Fruit fly (Drosophila melanogaster) whole organism: ENCODE data around the gene Tob.

Experiments used
- CG8478 ChIP-seq: fragments of >200 bp; optimal IDR thresholded peaks from 2 replicates; lab custom pipeline; 2018; ENCODE audit warnings: inconsistent platforms
- Dll ChIP-seq: fragments of >200 bp; optimal IDR thresholded peaks from 2 replicates; lab custom pipeline; 2017
- EcR ChIP-seq, 2 experiments: fragments of >200 bp; optimal IDR thresholded peaks; 2 replicates each; lab custom pipeline; 2017; ENCODE audit warnings: missing biosample characterization in 2 of 2, missing genetic modification characterization in 2 of 2, missing genetic modification reagents in 2 of 2
- pan ChIP-seq: fragments of >200 bp; optimal IDR thresholded peaks from 2 replicates; lab custom pipeline; 2017
- psq ChIP-seq: fragments of >200 bp; optimal IDR thresholded peaks from 2 replicates; lab custom pipeline; 2017
- usp ChIP-seq: fragments of >200 bp; optimal IDR thresholded peaks from 2 replicates; lab custom pipeline; 2017; ENCODE audit warnings: missing biosample characterization, missing genetic modification characterization, mixed read lengths

Tob gene

DNA sequence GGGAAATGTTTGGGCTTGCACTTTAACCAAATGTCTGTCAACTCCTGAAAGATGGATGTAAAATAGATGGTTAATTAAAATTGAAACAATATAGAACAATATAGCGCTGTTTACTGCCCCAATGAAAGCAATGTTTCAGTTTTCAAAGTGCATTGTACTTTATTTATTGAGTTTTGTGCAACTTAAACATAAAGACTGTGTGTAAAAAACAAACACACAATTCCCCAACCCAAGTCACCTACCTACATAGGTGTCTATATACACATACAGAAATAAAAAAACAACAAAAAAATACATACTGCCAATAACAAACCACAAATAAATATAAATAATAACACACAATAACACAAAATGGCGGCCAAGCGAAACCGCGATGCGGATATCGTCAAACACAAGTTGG, 8.4 kb downstream of the Tob start, which contains the start of gene CG8958:
TSS of gene CG8958 (plus strand) at position 301 of the 400 bp plus-strand sequence.
- TF ChIP-seq usp: no peak
- no peak for TF ChIP-seq Dll (lab: Kevin White, UChicago)
- TF ChIP-seq pan (lab: Kevin White, UChicago): no peak
- TF ChIP-seq CG8478 (lab: Kevin White, UChicago): no peak
- no peak for TF ChIP-seq EcR (GFP tag; optimal IDR thresholded peaks at IDR 0.05; lab: Kevin White, UChicago)
- no peak for TF ChIP-seq psq (lab: Kevin White, UChicago)

DNA sequence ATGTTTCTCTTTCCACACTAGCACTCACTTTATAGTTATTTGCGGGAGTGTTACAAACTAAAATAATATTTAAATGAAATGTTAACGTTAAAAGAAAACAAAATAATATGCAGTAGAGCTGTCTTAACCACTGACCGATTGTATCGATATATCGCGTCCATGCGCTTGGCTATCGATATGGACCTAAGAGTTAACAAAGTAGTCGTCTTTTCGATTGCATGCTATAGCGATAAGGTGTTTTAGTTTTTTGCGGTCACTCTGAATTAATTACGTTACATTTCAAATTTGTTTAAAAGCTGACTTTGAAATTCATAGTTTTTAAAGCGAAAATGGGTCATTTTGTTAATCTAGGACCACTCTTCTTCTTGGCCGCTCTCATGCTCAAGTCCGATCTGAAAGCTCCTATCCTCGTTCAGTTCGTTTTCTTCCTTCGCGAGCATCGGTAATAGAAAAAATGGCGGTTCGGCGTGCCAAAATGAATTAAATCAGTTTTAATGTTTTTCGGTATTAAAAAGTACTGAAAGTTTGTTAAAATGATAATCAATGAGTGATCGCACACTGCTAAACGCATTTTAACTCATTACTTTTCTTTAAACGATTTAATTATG, 17.8 kb downstream of the Tob start, which contains the start of gene Nipsnap:
TSS of gene Nipsnap (minus strand) at position 194 of the 608 bp plus-strand sequence.
- TF ChIP-seq usp (no peak), pan (lab: Kevin White, UChicago) (no peak), CG8478 (lab: Kevin White, UChicago) (no peak), EcR (GFP tag; optimal IDR thresholded peaks at IDR 0.05; lab: Kevin White, UChicago) (no peak)

DNA sequence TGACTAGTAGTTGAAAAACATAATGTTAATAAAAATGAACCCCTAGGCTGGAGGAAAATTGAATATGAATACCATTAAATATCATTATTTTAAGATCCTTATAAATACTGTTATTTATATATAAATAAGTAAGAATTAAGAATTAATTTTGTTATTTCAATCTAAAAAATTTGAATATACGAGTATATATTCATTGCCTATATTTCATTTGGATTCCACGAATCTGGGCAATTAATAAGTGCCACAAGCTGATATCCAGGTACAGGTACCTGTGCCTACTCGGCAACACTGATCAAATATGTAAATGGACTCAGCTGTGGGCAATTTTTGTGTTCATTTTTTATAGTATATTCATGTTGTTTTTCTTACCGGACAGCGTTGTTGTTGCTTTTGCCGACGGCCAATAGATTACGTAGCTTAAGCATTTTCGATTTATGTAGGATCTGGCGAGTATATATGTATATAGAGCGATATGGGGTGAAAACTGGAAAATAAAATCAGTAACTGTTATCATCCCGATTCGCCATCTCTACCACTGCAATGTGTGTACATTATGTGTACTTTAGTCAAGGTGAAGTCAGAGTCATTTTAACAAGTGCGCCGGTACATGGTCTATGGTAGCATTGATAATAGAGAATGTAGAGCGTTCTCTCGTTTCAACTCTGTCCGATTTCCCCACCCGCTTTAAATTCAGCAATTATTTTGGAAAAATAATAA, 18.5 kb downstream of the Tob start:
- TF ChIP-seq psq (lab: Kevin White, UChicago): no peak
- TF ChIP-seq usp: no peak
- TF ChIP-seq CG8478 (lab: Kevin White, UChicago): no peak
- TF ChIP-seq Dll (lab: Kevin White, UChicago): no peak
- TF ChIP-seq pan (lab: Kevin White, UChicago): no peak
- no peak for TF ChIP-seq EcR (GFP tag; optimal IDR thresholded peaks at IDR 0.05; lab: Kevin White, UChicago)

DNA sequence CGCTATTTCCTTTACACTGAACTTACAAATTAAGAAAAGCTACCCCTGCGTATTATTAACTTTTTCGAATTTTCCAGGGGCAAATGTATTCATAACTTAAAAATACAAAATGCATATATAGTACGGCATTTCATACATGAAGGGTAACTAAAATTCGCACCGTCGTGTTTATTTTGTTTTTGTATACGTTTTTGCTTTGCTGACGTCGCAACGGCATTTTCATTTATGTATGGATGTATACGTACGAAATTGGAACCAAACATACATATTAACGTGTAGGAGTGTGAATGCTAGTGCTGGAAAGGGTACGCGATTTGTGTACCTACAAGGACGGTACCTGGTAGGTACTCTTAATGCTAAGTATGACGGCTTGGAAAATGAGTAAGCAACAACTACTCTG, 19.1 kb downstream of the Tob start:
- TF ChIP-seq CG8478 (lab: Kevin White, UChicago): no peak
- TF ChIP-seq usp: no peak
- TF ChIP-seq pan (lab: Kevin White, UChicago): no peak
- TF ChIP-seq psq (lab: Kevin White, UChicago): no peak
- TF ChIP-seq EcR (GFP tag; optimal IDR thresholded peaks at IDR 0.05; lab: Kevin White, UChicago): no peak
- no peak for TF ChIP-seq Dll (lab: Kevin White, UChicago)

DNA sequence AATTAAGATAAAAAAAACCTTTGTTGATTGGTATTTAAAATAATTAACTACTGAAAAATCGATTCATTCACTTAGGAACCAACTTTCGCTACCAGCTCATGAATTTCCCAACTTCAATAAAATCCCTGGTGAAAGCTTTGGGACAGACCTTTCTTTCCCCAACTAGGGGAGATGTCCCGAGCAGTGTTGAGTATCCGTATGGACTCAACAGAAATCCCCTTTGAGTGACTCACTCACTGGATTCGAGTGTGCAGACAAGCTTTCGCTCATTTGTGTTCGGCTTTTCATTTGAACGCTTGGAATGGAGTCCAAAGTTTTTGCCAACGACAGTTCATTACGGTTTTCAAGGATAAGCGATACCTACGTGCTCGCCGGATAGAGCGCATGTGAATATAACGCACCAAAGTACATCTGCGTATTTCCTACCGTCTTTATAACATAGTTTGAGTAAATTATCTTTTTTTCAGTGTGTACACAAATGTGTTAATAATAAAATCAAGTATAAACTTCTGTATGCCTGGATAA, 27.8 kb downstream of the Tob start, which contains the start of gene dpr18:
TSS of gene dpr18 (plus strand) at position 325 of the 525 bp plus-strand sequence.
- TF ChIP-seq CG8478 (lab: Kevin White, UChicago) (no peak), usp (no peak), EcR (GFP tag; optimal IDR thresholded peaks at IDR 0.05; lab: Kevin White, UChicago) (no peak), pan (lab: Kevin White, UChicago) (no peak)

DNA sequence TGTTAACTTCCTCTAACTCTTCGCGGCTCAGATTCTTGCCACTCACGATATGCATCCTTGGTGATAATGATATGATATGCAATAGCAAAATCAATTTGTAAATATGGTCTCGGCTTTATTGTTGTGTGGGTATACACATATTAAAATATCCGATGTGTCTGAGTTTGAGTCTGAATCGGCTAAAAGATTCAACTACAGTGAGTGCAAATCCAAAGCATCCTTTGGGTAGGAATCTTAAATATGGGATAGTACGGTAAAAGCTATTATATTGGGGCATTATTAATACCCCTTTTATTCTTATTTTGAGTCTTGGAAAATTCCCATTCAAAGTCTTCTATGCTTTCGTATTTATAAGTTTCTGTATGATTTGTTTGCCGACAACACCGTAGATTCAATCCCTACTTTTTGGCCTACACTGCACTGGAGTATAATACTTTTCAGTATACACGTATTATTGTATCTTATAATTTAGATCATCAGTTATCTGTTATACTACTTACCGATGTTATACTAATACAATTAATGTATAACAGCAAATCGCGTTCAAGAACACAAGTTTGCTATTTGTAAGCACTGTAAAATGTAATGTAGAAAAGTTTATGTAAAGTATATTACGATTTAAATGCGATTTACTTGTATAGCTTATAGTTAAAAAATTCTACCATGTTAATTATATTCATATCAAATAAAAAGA, 28.4 kb downstream of the Tob start, which contains the start of gene CG12395:
TSS of gene CG12395 (minus strand) at position 179 of the 694 bp plus-strand sequence.
- TF ChIP-seq pan (lab: Kevin White, UChicago) (no peak), EcR (GFP tag; optimal IDR thresholded peaks at IDR 0.05; lab: Kevin White, UChicago) (no peak), psq (lab: Kevin White, UChicago) (no peak), Dll (lab: Kevin White, UChicago) (no peak), usp (no peak), CG8478 (lab: Kevin White, UChicago) (no peak)
